Worm (Caenorhabditis elegans) whole organism, early embryonic: Measurements from ENCODE around the gene C36E6.2.

Experiments used
- B0310.2 ChIP-seq: sonication (generic microtip); optimal IDR thresholded peaks from 2 replicates; lab custom pipeline; 2016; ENCODE audit warnings: mild to moderate bottlenecking, missing genetic modification characterization, missing compliant biosample characterization
- F13C5.2 ChIP-seq: sonication (generic microtip); optimal IDR thresholded peaks from 2 replicates; lab custom pipeline; 2017; ENCODE audit warnings: mild to moderate bottlenecking, missing genetic modification characterization, inconsistent platforms, missing compliant biosample characterization
- aly-1 ChIP-seq: sonication (generic microtip); optimal IDR thresholded peaks from 2 replicates; lab custom pipeline; 2016; ENCODE audit warnings: missing genetic modification characterization, missing compliant biosample characterization
- ama-1 ChIP-seq: fragments of 150-350 bp; optimal IDR thresholded peaks from 2 replicates; lab custom pipeline; 2014
- ceh-13 ChIP-seq: fragments of 200-800 bp; sonication (Bioruptor generic); optimal IDR thresholded peaks from 2 replicates; lab custom pipeline; 2018; ENCODE audit warnings: mild to moderate bottlenecking, missing genetic modification characterization, missing compliant biosample characterization
- ceh-36 ChIP-seq: sonication (generic microtip); optimal IDR thresholded peaks from 2 replicates; lab custom pipeline; 2016; ENCODE audit warnings: missing genetic modification characterization, inconsistent platforms, missing compliant biosample characterization
- ets-7 ChIP-seq: sonication (generic microtip); optimal IDR thresholded peaks from 2 replicates; lab custom pipeline; 2016; ENCODE audit warnings: missing genotype, missing genetic modification characterization, missing compliant biosample characterization
- flt-1 ChIP-seq: fragments of 200-800 bp; sonication (Bioruptor generic); IDR thresholded peaks from 2 replicates; pipeline ENCODE4 v1.3.6; 2022; ENCODE audit warnings: missing genetic modification characterization, missing compliant biosample characterization
- hmbx-1 ChIP-seq: sonication (generic microtip); optimal IDR thresholded peaks from 2 replicates; lab custom pipeline; 2016; ENCODE audit warnings: mild to moderate bottlenecking, missing genetic modification characterization, missing compliant biosample characterization
- hmg-4 ChIP-seq: fragments of 200-800 bp; sonication (Bioruptor generic); optimal IDR thresholded peaks from 2 replicates; lab custom pipeline; 2018; ENCODE audit warnings: mild to moderate bottlenecking, missing genetic modification characterization, missing compliant biosample characterization
- hnd-1 ChIP-seq: sonication (generic microtip); optimal IDR thresholded peaks from 2 replicates; lab custom pipeline; 2016; ENCODE audit warnings: missing genetic modification characterization, missing compliant biosample characterization
- pes-1 ChIP-seq: fragments of 200-800 bp; sonication (Bioruptor generic); IDR thresholded peaks from 2 replicates; pipeline ENCODE4 v1.3.6; 2022; ENCODE audit warnings: missing genetic modification reagents, missing genetic modification characterization, missing compliant biosample characterization
- scrt-1 ChIP-seq: fragments of 200-800 bp; sonication (Bioruptor generic); IDR thresholded peaks from 2 replicates; pipeline ENCODE4 v1.3.6; 2022; ENCODE audit warnings: missing genetic modification characterization, missing compliant biosample characterization
- sea-1 ChIP-seq: fragments of 200-800 bp; sonication (Bioruptor generic); conservative IDR thresholded peaks from 2 replicates; pipeline ENCODE4 v1.3.6; 2022; ENCODE audit warnings: missing genetic modification characterization, missing compliant biosample characterization
- tbx-11 ChIP-seq: fragments of 200-800 bp; sonication (Bioruptor generic); IDR thresholded peaks from 2 replicates; pipeline ENCODE4 v1.3.6; 2022; ENCODE audit warnings: missing genetic modification characterization, missing compliant biosample characterization
- tbx-37 ChIP-seq: fragments of 200-800 bp; sonication (Bioruptor generic); conservative IDR thresholded peaks from 2 replicates; pipeline ENCODE4 v1.3.6; 2022; ENCODE audit warnings: missing genetic modification reagents, missing genetic modification characterization, missing compliant biosample characterization
- tra-4 ChIP-seq: sonication (generic microtip); optimal IDR thresholded peaks from 2 replicates; lab custom pipeline; 2017; ENCODE audit warnings: missing genetic modification characterization, missing compliant biosample characterization

C36E6.2 gene

ce11 chrX:17420585-17421459 is 30.6 kb upstream of the C36E6.2 start:
- TF ChIP-seq hmbx-1 (tag; lab: Kevin White, UChicago), result no peak

- TF ChIP-seq tbx-37 (no peak), ceh-13 (GFP tag; lab: Kevin White, UChicago) (no peak), tbx-11 (GFP tag; lab: Robert Waterston, UW) (no peak), ama-1 (no peak), B0310.2 (tag; lab: Kevin White, UChicago) (no peak), ceh-36 (no peak), scrt-1 (GFP tag; lab: Robert Waterston, UW) (no peak), sea-1 (GFP tag; lab: Robert Waterston, UW) (no peak), hmg-4 (GFP tag; lab: Kevin White, UChicago) (no peak), pes-1 (GFP tag; lab: Robert Waterston, UW) (no peak), aly-1 (tag; lab: Kevin White, UChicago) (no peak), tra-4 (tag; lab: Kevin White, UChicago) (no peak), hmbx-1 (tag; lab: Kevin White, UChicago) (no peak), ets-7 (tag; lab: Kevin White, UChicago) (no peak), hnd-1 (tag; lab: Kevin White, UChicago) (no peak), F13C5.2 (tag; lab: Kevin White, UChicago) (no peak), flt-1 (GFP tag; lab: Robert Waterston, UW) (no peak)
Measured at ce11 chrX:17421532-17422078, 29.9 kb upstream of the C36E6.2 start, which contains the start of gene osm-11. Gene osm-11, minus strand, starts transcription at chrX:17421582.

- TF ChIP-seq hnd-1 (tag; lab: Kevin White, UChicago) (no peak), sea-1 (GFP tag; lab: Robert Waterston, UW) (no peak), hmbx-1 (tag; lab: Kevin White, UChicago) (no peak), ceh-36 (no peak), pes-1 (GFP tag; lab: Robert Waterston, UW) (no peak), tbx-11 (GFP tag; lab: Robert Waterston, UW) (no peak)
Measured at ce11 chrX:17422593-17422992, 28.9 kb upstream of the C36E6.2 start.

- TF ChIP-seq tbx-37 (no peak), hnd-1 (tag; lab: Kevin White, UChicago) (no peak), tra-4 (tag; lab: Kevin White, UChicago) (no peak), ama-1 (no peak), pes-1 (GFP tag; lab: Robert Waterston, UW) (no peak), ceh-13 (GFP tag; lab: Kevin White, UChicago) (no peak), flt-1 (GFP tag; lab: Robert Waterston, UW) (no peak), B0310.2 (tag; lab: Kevin White, UChicago) (no peak), hmbx-1 (tag; lab: Kevin White, UChicago) (no peak), hmg-4 (GFP tag; lab: Kevin White, UChicago) (no peak), scrt-1 (GFP tag; lab: Robert Waterston, UW) (no peak), F13C5.2 (tag; lab: Kevin White, UChicago) (no peak), tbx-11 (GFP tag; lab: Robert Waterston, UW) (no peak), sea-1 (GFP tag; lab: Robert Waterston, UW) (no peak), aly-1 (tag; lab: Kevin White, UChicago) (no peak), ets-7 (tag; lab: Kevin White, UChicago) (no peak), ceh-36 (no peak)
Measured at ce11 chrX:17423894-17424594, 27.4 kb upstream of the C36E6.2 start.

ce11 chrX:17424595-17424913 is 26.9 kb upstream of the C36E6.2 start:
- TF ChIP-seq scrt-1 (GFP tag; lab: Robert Waterston, UW) (no peak), hmg-4 (GFP tag; lab: Kevin White, UChicago) (no peak), sea-1 (GFP tag; lab: Robert Waterston, UW) (no peak), B0310.2 (tag; lab: Kevin White, UChicago) (no peak), tbx-37 (no peak), hmbx-1 (tag; lab: Kevin White, UChicago) (no peak), tbx-11 (GFP tag; lab: Robert Waterston, UW) (no peak), F13C5.2 (tag; lab: Kevin White, UChicago) (no peak), ceh-13 (GFP tag; lab: Kevin White, UChicago) (no peak), pes-1 (GFP tag; lab: Robert Waterston, UW) (no peak), ama-1 (no peak), ceh-36 (no peak), aly-1 (tag; lab: Kevin White, UChicago) (no peak), flt-1 (GFP tag; lab: Robert Waterston, UW) (no peak)

- no peak for TF ChIP-seq flt-1 (GFP tag; lab: Robert Waterston, UW)
- TF ChIP-seq B0310.2 (tag; lab: Kevin White, UChicago), result no peak
- no peak for TF ChIP-seq sea-1 (GFP tag; lab: Robert Waterston, UW)
Measured at ce11 chrX:17426712-17427111, 24.8 kb upstream of the C36E6.2 start.

- TF ChIP-seq F13C5.2 (tag; lab: Kevin White, UChicago) (no peak), scrt-1 (GFP tag; lab: Robert Waterston, UW) (no peak), ets-7 (tag; lab: Kevin White, UChicago) (no peak), hnd-1 (tag; lab: Kevin White, UChicago) (no peak), ceh-13 (GFP tag; lab: Kevin White, UChicago) (no peak), tbx-37 (no peak), hmbx-1 (tag; lab: Kevin White, UChicago) (no peak), tra-4 (tag; lab: Kevin White, UChicago) (no peak), pes-1 (GFP tag; lab: Robert Waterston, UW) (no peak), aly-1 (tag; lab: Kevin White, UChicago) (no peak), flt-1 (GFP tag; lab: Robert Waterston, UW) (no peak), ceh-36 (no peak), ama-1 (no peak), sea-1 (GFP tag; lab: Robert Waterston, UW) (no peak), hmg-4 (GFP tag; lab: Kevin White, UChicago) (no peak), tbx-11 (GFP tag; lab: Robert Waterston, UW) (no peak), B0310.2 (tag; lab: Kevin White, UChicago) (no peak)
Measured at ce11 chrX:17427778-17428177, 23.7 kb upstream of the C36E6.2 start.
